Fruit fly (Drosophila melanogaster): ENCODE results near the gene RpL14.

The RpL14 gene

dm6 chr3L:8640139-8640538 lies 39.3 kb downstream of the RpL14 start, which contains the start of gene Cpr66D:
Gene Cpr66D (plus strand): TSS chr3L:8640439.
- 0 out of 3 replicates have a peak, but pooled peaks have one; percentile 24 for TF ChIP-seq CG4496 (GFP tag; IDR thresholded peaks at IDR 0.05)
- TF ChIP-seq CG13204 (GFP tag; optimal IDR thresholded peaks at IDR 0.05): no peak

- TF ChIP-seq CG10348 (GFP tag; IDR thresholded peaks at IDR 0.05): no peak
- TF ChIP-seq Pif1B (GFP tag; optimal IDR thresholded peaks at IDR 0.05): no peak
- no peak for TF ChIP-seq CG4496 (GFP tag; IDR thresholded peaks at IDR 0.05)
- no peak for TF ChIP-seq CG13204 (GFP tag; optimal IDR thresholded peaks at IDR 0.05)
- TF ChIP-seq fd96Ca (GFP tag; IDR thresholded peaks at IDR 0.05): no peak
- no peak for TF ChIP-seq CG8159 (tag; optimal IDR thresholded peaks at IDR 0.05)
- no peak for TF ChIP-seq EcR (GFP tag; optimal IDR thresholded peaks at IDR 0.05)
- no peak for TF ChIP-seq CG12605 (GFP tag; IDR thresholded peaks at IDR 0.05)
- 0 out of 2 replicates have a peak, but pooled peaks have one; percentile 21 for TF ChIP-seq Ets98B (GFP tag; IDR thresholded peaks at IDR 0.05)
- no peak for TF ChIP-seq CG9948 (tag; optimal IDR thresholded peaks at IDR 0.05)
- no peak for TF ChIP-seq Snoo (tag; optimal IDR thresholded peaks at IDR 0.05)
- no peak for TF ChIP-seq CG14655 (GFP tag; optimal IDR thresholded peaks at IDR 0.05)
- TF ChIP-seq rn (GFP tag; IDR thresholded peaks at IDR 0.05): no peak
- TF ChIP-seq CG8301 (tag; optimal IDR thresholded peaks at IDR 0.05): peak; percentile 4
These were observed 40.2 kb downstream of the RpL14 start for dm6 chr3L:8641049-8641448.

DNA sequence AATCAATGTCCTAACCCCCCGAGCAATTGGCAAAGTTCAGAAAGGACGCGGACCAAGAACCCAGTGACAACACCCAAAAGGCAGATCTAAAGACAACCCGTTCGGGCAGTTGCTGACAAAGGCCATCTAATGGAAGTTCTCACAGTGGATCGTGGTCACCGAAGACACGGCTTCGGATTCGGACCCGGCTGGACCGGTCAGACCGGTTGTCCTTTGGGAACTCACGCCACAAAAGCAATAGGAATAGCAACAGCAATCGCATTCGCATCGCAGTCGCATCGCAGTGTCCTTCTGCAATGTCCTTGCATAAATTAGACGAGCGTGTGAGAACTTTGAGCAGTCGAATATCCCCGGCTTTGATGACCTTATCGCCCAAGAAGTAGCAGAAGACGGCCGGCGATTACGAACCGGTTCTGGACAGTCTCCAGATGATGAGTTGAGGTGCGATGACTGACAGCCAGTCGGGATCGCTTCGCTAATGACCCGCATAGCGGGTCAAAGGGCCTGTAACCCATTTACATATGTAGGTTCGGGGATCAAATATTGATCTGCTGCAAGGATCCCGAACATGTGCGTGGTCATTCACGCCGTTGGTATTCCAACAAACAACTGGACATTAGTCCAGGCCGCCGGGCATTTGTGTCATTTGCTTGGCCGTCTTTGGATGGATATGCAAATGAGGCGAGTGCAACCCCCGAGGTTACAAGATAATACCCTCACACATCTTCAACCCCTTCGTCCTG lies 43.2 kb downstream of the RpL14 start:
- no peak for TF ChIP-seq CG12605 (GFP tag; IDR thresholded peaks at IDR 0.05)
- no peak for TF ChIP-seq rn (GFP tag; IDR thresholded peaks at IDR 0.05)
- TF ChIP-seq Snoo (tag; optimal IDR thresholded peaks at IDR 0.05): no peak
- TF ChIP-seq fd96Ca (GFP tag; IDR thresholded peaks at IDR 0.05): no peak
- TF ChIP-seq CG34367 (tag; optimal IDR thresholded peaks at IDR 0.05): no peak
- TF ChIP-seq CG15710 (tag; optimal IDR thresholded peaks at IDR 0.05): no peak
- TF ChIP-seq gl (tag; optimal IDR thresholded peaks at IDR 0.05): no peak
- TF ChIP-seq CG4496 (GFP tag; IDR thresholded peaks at IDR 0.05): peak; percentile 72; the same call in 2 of the 3 replicates

DNA sequence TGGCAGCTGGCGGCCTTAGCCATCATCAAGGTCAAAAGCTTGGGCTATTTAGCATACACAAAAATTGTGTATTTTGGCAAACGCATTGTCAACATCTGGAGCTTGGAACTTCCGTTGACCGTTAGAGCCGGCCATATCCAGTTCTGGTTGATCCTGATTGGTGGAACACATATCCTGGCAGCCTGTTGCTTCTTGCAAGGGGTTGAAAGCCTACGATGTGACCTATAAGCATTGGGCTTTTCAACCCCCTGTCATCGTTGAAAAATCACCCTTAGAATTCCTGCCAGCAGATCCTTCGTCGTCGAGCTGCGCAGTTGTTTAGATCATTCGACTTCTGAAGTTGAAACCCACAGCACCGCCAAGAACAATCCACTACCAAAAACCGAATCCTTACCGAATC lies 46.0 kb downstream of the RpL14 start, which contains the start of the genes CG13305 and Pex7:
Gene CG13305, minus strand, starts transcription at position 2 of the 400 bp plus-strand sequence.
Gene Pex7, plus strand, starts transcription at position 325 of the 400 bp plus-strand sequence.
- TF ChIP-seq Snoo (tag; optimal IDR thresholded peaks at IDR 0.05) (no peak), CG12605 (GFP tag; IDR thresholded peaks at IDR 0.05) (no peak), CG14655 (GFP tag; optimal IDR thresholded peaks at IDR 0.05) (no peak), CG8159 (tag; optimal IDR thresholded peaks at IDR 0.05) (no peak), CG34367 (tag; optimal IDR thresholded peaks at IDR 0.05) (no peak), CG17806 (tag; optimal IDR thresholded peaks at IDR 0.05) (no peak), CG10348 (GFP tag; IDR thresholded peaks at IDR 0.05) (no peak), CG32121 (GFP tag; IDR thresholded peaks at IDR 0.05) (no peak), CG13204 (GFP tag; optimal IDR thresholded peaks at IDR 0.05) (no peak), CG15710 (tag; optimal IDR thresholded peaks at IDR 0.05) (no peak), gl (tag; optimal IDR thresholded peaks at IDR 0.05) (no peak), Pif1B (GFP tag; optimal IDR thresholded peaks at IDR 0.05) (no peak), CG9948 (tag; optimal IDR thresholded peaks at IDR 0.05) (no peak), Ets98B (GFP tag; IDR thresholded peaks at IDR 0.05) (no peak), D1 (tag; optimal IDR thresholded peaks at IDR 0.05) (no peak), fd96Ca (GFP tag; IDR thresholded peaks at IDR 0.05) (no peak), CG4496 (GFP tag; IDR thresholded peaks at IDR 0.05) (no peak), Pif1A (GFP tag; optimal IDR thresholded peaks at IDR 0.05) (no peak), rn (GFP tag; IDR thresholded peaks at IDR 0.05) (no peak), EcR (GFP tag; optimal IDR thresholded peaks at IDR 0.05) (no peak)

DNA sequence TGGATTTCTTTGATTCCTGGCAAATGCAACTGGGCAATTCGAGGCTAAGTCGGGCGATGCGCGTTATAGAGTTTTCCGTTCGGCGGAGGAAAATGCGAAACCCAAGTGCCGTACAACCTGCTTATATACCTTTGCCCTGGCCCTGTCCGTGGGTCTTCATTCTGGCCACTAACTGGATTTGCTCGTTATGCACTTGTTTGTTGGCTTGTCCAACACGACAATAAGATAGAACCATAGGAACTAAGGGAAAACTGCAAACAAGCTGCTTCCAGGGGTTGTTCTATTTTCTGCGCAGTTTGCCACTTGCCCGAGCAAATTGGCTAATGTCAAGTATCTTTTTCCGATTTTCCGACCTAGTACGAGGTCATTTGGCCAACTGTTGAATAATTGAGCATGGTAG lies 48.0 kb downstream of the RpL14 start, which contains the start of gene Arr2:
Gene Arr2, minus strand, starts transcription at position 101 of the 400 bp plus-strand sequence.
- TF ChIP-seq CG32121 (GFP tag; IDR thresholded peaks at IDR 0.05) (no peak), EcR (GFP tag; optimal IDR thresholded peaks at IDR 0.05) (no peak), Snoo (tag; optimal IDR thresholded peaks at IDR 0.05) (no peak), Pif1A (GFP tag; optimal IDR thresholded peaks at IDR 0.05) (no peak), CG9948 (tag; optimal IDR thresholded peaks at IDR 0.05) (no peak), CG17806 (tag; optimal IDR thresholded peaks at IDR 0.05) (no peak), CG13204 (GFP tag; optimal IDR thresholded peaks at IDR 0.05) (no peak), CG4496 (GFP tag; IDR thresholded peaks at IDR 0.05) (no peak), rn (GFP tag; IDR thresholded peaks at IDR 0.05) (no peak), CG34367 (tag; optimal IDR thresholded peaks at IDR 0.05) (no peak), CG14655 (GFP tag; optimal IDR thresholded peaks at IDR 0.05) (no peak), CG8301 (tag; optimal IDR thresholded peaks at IDR 0.05) (no peak), CG10348 (GFP tag; IDR thresholded peaks at IDR 0.05) (no peak), Ets98B (GFP tag; IDR thresholded peaks at IDR 0.05) (no peak), gl (tag; optimal IDR thresholded peaks at IDR 0.05) (no peak)
